Worm (Caenorhabditis elegans): ENCODE data around the gene srh-116.

DNA sequence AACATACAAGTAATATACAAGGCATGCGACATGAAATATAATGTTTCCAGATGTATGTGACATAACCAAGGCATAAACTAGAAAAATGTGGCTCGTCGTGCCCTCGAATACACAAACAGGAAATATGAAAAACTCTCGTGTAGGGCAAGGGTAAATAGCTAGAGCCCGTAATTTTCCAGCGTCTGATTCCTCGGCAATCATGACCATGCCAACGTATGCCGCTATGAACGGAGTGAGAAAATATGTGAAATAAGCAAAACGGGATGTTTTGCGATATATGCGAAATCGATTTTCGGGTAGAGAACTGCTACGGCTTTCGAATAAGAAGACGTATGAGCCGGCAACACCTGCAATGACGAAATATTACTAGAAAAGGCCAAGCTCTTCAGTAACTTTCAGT lies 29.5 kb downstream of the srh-116 start, which contains the start of gene scl-25:
- TF ChIP-seq ama-1 (optimal IDR thresholded peaks at IDR 0.05) (no peak), pqm-1 (tag; optimal IDR thresholded peaks at IDR 0.05) (no peak), snpc-4 (tag; optimal IDR thresholded peaks at IDR 0.05) (no peak), nhr-237 (tag; optimal IDR thresholded peaks at IDR 0.05) (no peak), Y75B8A.6 (GFP tag; IDR thresholded peaks at IDR 0.05) (no peak), fos-1 (tag; optimal IDR thresholded peaks at IDR 0.05) (no peak), daf-19 (GFP tag; conservative IDR thresholded peaks at IDR 0.05) (no peak), jun-1 (tag; optimal IDR thresholded peaks at IDR 0.05) (no peak), unc-62 (GFP tag; optimal IDR thresholded peaks at IDR 0.05 in 1 of 2) (peak in 1 of 2 experiments; percentile 47), unc-62 (tag; optimal IDR thresholded peaks at IDR 0.05) (no peak)

All from whole organism, L4 larva.